Worm (Caenorhabditis elegans) whole organism, late embryonic: ENCODE data around the gene K11H3.2.
A peak's percentile ranks its signal among the peaks of the same experiment; 100 is the strongest.

Experiments
- C08G9.2 ChIP-seq: sonication (generic microtip); optimal IDR thresholded peaks from 2 replicates; lab custom pipeline; 2016; ENCODE audit warnings: mild to moderate bottlenecking, missing genetic modification characterization, moderate library complexity, missing compliant biosample characterization
- C38D4.7 ChIP-seq: fragments of 200-800 bp; sonication (Bioruptor generic); optimal IDR thresholded peaks from 2 replicates; lab custom pipeline; 2018; ENCODE audit warnings: mild to moderate bottlenecking, missing genetic modification characterization, moderate library complexity, missing compliant biosample characterization
- F13H6.1 ChIP-seq: sonication (generic microtip); optimal IDR thresholded peaks from 2 replicates; lab custom pipeline; 2016; ENCODE audit warnings: missing genetic modification characterization, missing compliant biosample characterization
- K02D7.2 ChIP-seq: sonication (generic microtip); optimal IDR thresholded peaks from 2 replicates; lab custom pipeline; 2017; ENCODE audit warnings: mild to moderate bottlenecking, missing genetic modification characterization, missing compliant biosample characterization
- K09A11.1 ChIP-seq: sonication (generic microtip); optimal IDR thresholded peaks from 2 replicates; lab custom pipeline; 2017; ENCODE audit warnings: antibody characterized with exemption, mild to moderate bottlenecking, missing genetic modification characterization, missing compliant biosample characterization; ENCODE audit not compliant: insufficient read depth
- T23F11.4 ChIP-seq: fragments of 200-800 bp; sonication (Bioruptor generic); optimal IDR thresholded peaks from 2 replicates; lab custom pipeline; 2018; ENCODE audit warnings: mild to moderate bottlenecking, missing genetic modification characterization, missing compliant biosample characterization
- Y22D7AL.16 ChIP-seq: sonication (generic microtip); optimal IDR thresholded peaks from 2 replicates; lab custom pipeline; 2016; ENCODE audit warnings: missing genetic modification characterization, missing compliant biosample characterization
- ama-1 ChIP-seq: fragments of 150-350 bp; optimal IDR thresholded peaks from 2 replicates; lab custom pipeline; 2014
- ceh-14 ChIP-seq: sonication (generic microtip); optimal IDR thresholded peaks from 2 replicates; lab custom pipeline; 2016; ENCODE audit warnings: missing genotype, missing genetic modification characterization, missing compliant biosample characterization
- ceh-18 ChIP-seq: sonication (generic microtip); optimal IDR thresholded peaks from 2 replicates; lab custom pipeline; 2016; ENCODE audit warnings: missing genetic modification characterization, missing compliant biosample characterization
- ceh-19 ChIP-seq: fragments of 200-800 bp; sonication (Bioruptor generic); optimal IDR thresholded peaks from 2 replicates; lab custom pipeline; 2018; ENCODE audit warnings: mild to moderate bottlenecking, missing genetic modification characterization, missing compliant biosample characterization
- ceh-24 ChIP-seq: sonication (generic microtip); optimal IDR thresholded peaks from 2 replicates; lab custom pipeline; 2016; ENCODE audit warnings: mild to moderate bottlenecking, missing genetic modification characterization, missing compliant biosample characterization
- ceh-30 ChIP-seq: fragments of 150-350 bp; optimal IDR thresholded peaks from 2 replicates; lab custom pipeline; 2014; ENCODE audit warnings: missing biosample characterization, missing genetic modification characterization
- ceh-34 ChIP-seq: sonication (generic microtip); optimal IDR thresholded peaks from 2 replicates; lab custom pipeline; 2016; ENCODE audit warnings: mild to moderate bottlenecking, missing genetic modification characterization, missing compliant biosample characterization
- ceh-6 ChIP-seq: fragments of 200-800 bp; sonication (Bioruptor generic); optimal IDR thresholded peaks from 2 replicates; lab custom pipeline; 2018; ENCODE audit warnings: mild to moderate bottlenecking, missing genetic modification characterization, missing compliant biosample characterization
- ceh-9 ChIP-seq: sonication (generic microtip); optimal IDR thresholded peaks from 2 replicates; lab custom pipeline; 2016; ENCODE audit warnings: mild to moderate bottlenecking, missing genetic modification characterization, inconsistent platforms, missing compliant biosample characterization
- che-1 ChIP-seq: sonication (generic microtip); optimal IDR thresholded peaks from 2 replicates; lab custom pipeline; 2016; ENCODE audit warnings: mild to moderate bottlenecking, missing genetic modification characterization, missing compliant biosample characterization
- dve-1 ChIP-seq: sonication (generic microtip); optimal IDR thresholded peaks from 2 replicates; lab custom pipeline; 2017; ENCODE audit warnings: antibody characterized with exemption, mild to moderate bottlenecking, missing genetic modification characterization, missing compliant biosample characterization
- elt-2 ChIP-seq: sonication (generic microtip); optimal IDR thresholded peaks from 2 replicates; lab custom pipeline; 2016; ENCODE audit warnings: missing genetic modification reagents, missing genetic modification characterization, missing compliant biosample characterization
- elt-4 ChIP-seq: sonication (generic microtip); optimal IDR thresholded peaks from 2 replicates; lab custom pipeline; 2016; ENCODE audit warnings: missing genetic modification characterization, missing compliant biosample characterization
- ets-4 ChIP-seq: sonication (generic microtip); optimal IDR thresholded peaks from 2 replicates; lab custom pipeline; 2016; ENCODE audit warnings: missing genetic modification characterization, missing compliant biosample characterization
- fax-1 ChIP-seq: sonication (generic microtip); optimal IDR thresholded peaks from 2 replicates; lab custom pipeline; 2016; ENCODE audit warnings: missing genotype, missing genetic modification characterization, missing compliant biosample characterization
- fkh-6 ChIP-seq: sonication (generic microtip); optimal IDR thresholded peaks from 2 replicates; lab custom pipeline; 2016; ENCODE audit warnings: missing genetic modification characterization, missing compliant biosample characterization
- gmeb-2 ChIP-seq: sonication (generic microtip); optimal IDR thresholded peaks from 2 replicates; lab custom pipeline; 2016; ENCODE audit warnings: missing genetic modification characterization, inconsistent platforms, missing compliant biosample characterization
- hlh-13 ChIP-seq: fragments of 200-800 bp; sonication (Bioruptor generic); optimal IDR thresholded peaks from 2 replicates; lab custom pipeline; 2018; ENCODE audit warnings: mild to moderate bottlenecking, missing genetic modification characterization, missing compliant biosample characterization
- hlh-15 ChIP-seq: sonication (generic microtip); optimal IDR thresholded peaks from 2 replicates; lab custom pipeline; 2016; ENCODE audit warnings: missing genetic modification characterization, missing compliant biosample characterization
- hlh-30 ChIP-seq: sonication (generic microtip); optimal IDR thresholded peaks from 2 replicates; lab custom pipeline; 2017; ENCODE audit warnings: antibody characterized with exemption, missing genetic modification characterization, missing compliant biosample characterization; ENCODE audit not compliant: insufficient read depth
- hlh-6 ChIP-seq: sonication (generic microtip); optimal IDR thresholded peaks from 2 replicates; lab custom pipeline; 2016; ENCODE audit warnings: missing genotype, missing genetic modification characterization, missing compliant biosample characterization
- lin-11 ChIP-seq: fragments of 200-800 bp; sonication (Bioruptor generic); optimal IDR thresholded peaks from 2 replicates; lab custom pipeline; 2018; ENCODE audit warnings: mild to moderate bottlenecking, missing genetic modification characterization, missing compliant biosample characterization
- madf-2 ChIP-seq: sonication (generic microtip); optimal IDR thresholded peaks from 2 replicates; lab custom pipeline; 2017; ENCODE audit warnings: missing genetic modification characterization, missing compliant biosample characterization
- mec-3 ChIP-seq: sonication (generic microtip); optimal IDR thresholded peaks from 2 replicates; lab custom pipeline; 2016; ENCODE audit warnings: borderline replicate concordance, missing genetic modification characterization, missing compliant biosample characterization
- nfya-1 ChIP-seq: sonication (generic microtip); optimal IDR thresholded peaks from 2 replicates; lab custom pipeline; 2017; ENCODE audit warnings: missing genetic modification characterization, mild to moderate bottlenecking, missing compliant biosample characterization, antibody characterized with exemption, moderate library complexity
- nhr-11 ChIP-seq: fragments of 150-350 bp; optimal IDR thresholded peaks from 2 replicates; lab custom pipeline; 2014; ENCODE audit warnings: missing biosample characterization, missing genetic modification characterization
- nhr-232 ChIP-seq: sonication (generic microtip); optimal IDR thresholded peaks from 2 replicates; lab custom pipeline; 2016; ENCODE audit warnings: missing genetic modification characterization, missing compliant biosample characterization
- npax-4 ChIP-seq: sonication (generic microtip); optimal IDR thresholded peaks from 2 replicates; lab custom pipeline; 2016; ENCODE audit warnings: missing genetic modification characterization, missing compliant biosample characterization
- pag-3 ChIP-seq: sonication (generic microtip); optimal IDR thresholded peaks from 2 replicates; lab custom pipeline; 2016; ENCODE audit warnings: missing compliant biosample characterization, missing genetic modification characterization, borderline replicate concordance
- pat-9 ChIP-seq: fragments of 200-800 bp; sonication (Bioruptor generic); optimal IDR thresholded peaks from 2 replicates; lab custom pipeline; 2018; ENCODE audit warnings: mild to moderate bottlenecking, missing genetic modification characterization, moderate library complexity, missing compliant biosample characterization
- pha-2 ChIP-seq: sonication (generic microtip); optimal IDR thresholded peaks from 2 replicates; lab custom pipeline; 2017; ENCODE audit warnings: mild to moderate bottlenecking, missing genetic modification characterization, missing compliant biosample characterization
- pha-4 ChIP-seq: fragments of 150-350 bp; optimal IDR thresholded peaks from 2 replicates; lab custom pipeline; 2018; ENCODE audit warnings: missing biosample characterization, missing genetic modification reagents, missing genetic modification characterization
- pqm-1 ChIP-seq: sonication (generic microtip); optimal IDR thresholded peaks from 2 replicates; lab custom pipeline; 2016; ENCODE audit warnings: missing genetic modification characterization, missing compliant biosample characterization
- pros-1 ChIP-seq: fragments of 150-350 bp; optimal IDR thresholded peaks from 2 replicates; lab custom pipeline; 2014; ENCODE audit warnings: missing biosample characterization, missing genetic modification reagents, missing genetic modification characterization
- rnt-1 ChIP-seq: sonication (generic microtip); optimal IDR thresholded peaks from 2 replicates; lab custom pipeline; 2016; ENCODE audit warnings: missing genetic modification characterization, missing compliant biosample characterization
- sox-4 ChIP-seq: sonication (generic microtip); optimal IDR thresholded peaks from 2 replicates; lab custom pipeline; 2017; ENCODE audit warnings: mild to moderate bottlenecking, missing genetic modification characterization, inconsistent platforms, missing compliant biosample characterization
- syd-9 ChIP-seq: sonication (generic microtip); optimal IDR thresholded peaks from 2 replicates; lab custom pipeline; 2016; ENCODE audit warnings: mild to moderate bottlenecking, missing genetic modification characterization, moderate library complexity, missing compliant biosample characterization
- tbx-7 ChIP-seq: sonication (generic microtip); optimal IDR thresholded peaks from 2 replicates; lab custom pipeline; 2016; ENCODE audit warnings: missing genotype, missing genetic modification characterization, missing compliant biosample characterization
- ttx-3 ChIP-seq: sonication (generic microtip); optimal IDR thresholded peaks from 2 replicates; lab custom pipeline; 2016; ENCODE audit warnings: missing genetic modification reagents, missing genetic modification characterization, missing compliant biosample characterization
- unc-3 ChIP-seq, 2 experiments: fragments of 200-800 bp in 1 of 2; sonication (Bioruptor generic) in 1 of 2; sonication (generic microtip) in 1 of 2; conservative IDR thresholded peaks in 1 of 2; optimal IDR thresholded peaks in 1 of 2; 2 replicates each; pipeline versions ENCODE4 v1.3.6 to Lab custom; 2016 to 2022; ENCODE audit warnings: missing compliant biosample characterization in 2 of 2, missing genetic modification characterization in 2 of 2, missing genetic modification reagents in 1 of 2
- unc-55 ChIP-seq: sonication (generic microtip); optimal IDR thresholded peaks from 2 replicates; lab custom pipeline; 2017; ENCODE audit warnings: missing biosample characterization, missing genetic modification reagents, missing genetic modification characterization
- unc-86 ChIP-seq: sonication (generic microtip); optimal IDR thresholded peaks from 2 replicates; lab custom pipeline; 2016; ENCODE audit warnings: missing genetic modification characterization, missing compliant biosample characterization
- zip-5 ChIP-seq: sonication (generic microtip); optimal IDR thresholded peaks from 2 replicates; lab custom pipeline; 2016; ENCODE audit warnings: missing genetic modification characterization, missing compliant biosample characterization

The K11H3.2 gene

ce11 chrIII:9861470-9862342 is 15.5 kb downstream of the K11H3.2 start:
- TF ChIP-seq C08G9.2 (tag; lab: Kevin White, UChicago) (peak; percentile 63), ceh-14 (tag; lab: Kevin White, UChicago) (peak; percentile 86), ceh-19 (peak; percentile 86), hlh-6 (tag; lab: Kevin White, UChicago) (peak; percentile 80), rnt-1 (tag; lab: Kevin White, UChicago) (peak; percentile 47), hlh-30 (tag; lab: Kevin White, UChicago) (peak; percentile 74), che-1 (tag; lab: Kevin White, UChicago) (peak; percentile 88), Y22D7AL.16 (tag; lab: Kevin White, UChicago) (peak; percentile 74), gmeb-2 (peak; percentile 81), unc-3 (GFP tag; conservative IDR thresholded peaks at IDR 0.05; lab: Robert Waterston, UW) (peak; percentile 81), unc-3 (tag; optimal IDR thresholded peaks at IDR 0.05; lab: Kevin White, UChicago) (peak; percentile 82), hlh-13 (GFP tag; lab: Kevin White, UChicago) (peak; percentile 68), ceh-18 (tag; lab: Kevin White, UChicago) (peak; percentile 44), hlh-15 (tag; lab: Kevin White, UChicago) (peak; percentile 68), T23F11.4 (GFP tag; lab: Kevin White, UChicago) (peak; percentile 80), dve-1 (tag; lab: Kevin White, UChicago) (peak; percentile 32), ceh-9 (tag; lab: Kevin White, UChicago) (peak; percentile 70), unc-86 (tag; lab: Kevin White, UChicago) (peak; percentile 84), elt-4 (no peak), nhr-11 (tag; lab: Kevin White, UChicago) (no peak), ama-1 (no peak), pha-4 (tag; lab: Kevin White, UChicago) (no peak), nhr-232 (tag; lab: Kevin White, UChicago) (peak; percentile 85), ets-4 (tag; lab: Kevin White, UChicago) (no peak), tbx-7 (tag; lab: Kevin White, UChicago) (no peak), nfya-1 (tag; lab: Kevin White, UChicago) (peak; percentile 58), elt-2 (tag; lab: Kevin White, UChicago) (peak; percentile 85), ceh-34 (tag; lab: Kevin White, UChicago) (peak; percentile 74), npax-4 (peak; percentile 42), fax-1 (peak; percentile 72), sox-4 (tag; lab: Kevin White, UChicago) (peak; percentile 86), F13H6.1 (tag; lab: Kevin White, UChicago) (peak; percentile 70), unc-55 (GFP tag; lab: Kevin White, UChicago) (no peak), K09A11.1 (tag; lab: Kevin White, UChicago) (peak; percentile 68), pqm-1 (tag; lab: Kevin White, UChicago) (peak; percentile 32), syd-9 (tag; lab: Kevin White, UChicago) (peak; percentile 86), C38D4.7 (GFP tag; lab: Kevin White, UChicago) (peak; percentile 86), pat-9 (tag; lab: Kevin White, UChicago) (peak; percentile 82), ceh-30 (tag; lab: Kevin White, UChicago) (no peak), K02D7.2 (tag; lab: Kevin White, UChicago) (peak; percentile 66), madf-2 (tag; lab: Kevin White, UChicago) (peak; percentile 84), pag-3 (tag; lab: Kevin White, UChicago) (no peak), zip-5 (peak; percentile 72), ttx-3 (tag; lab: Kevin White, UChicago) (peak; percentile 84), pha-2 (tag; lab: Kevin White, UChicago) (peak; percentile 86), pros-1 (tag; lab: Kevin White, UChicago) (no peak), ceh-24 (tag; lab: Kevin White, UChicago) (peak; percentile 58), mec-3 (tag; lab: Kevin White, UChicago) (no peak), ceh-6 (GFP tag; lab: Kevin White, UChicago) (peak; percentile 82), lin-11 (tag; lab: Kevin White, UChicago) (peak; percentile 72), fkh-6 (tag; lab: Kevin White, UChicago) (peak; percentile 76)
